Worm (Caenorhabditis elegans) whole organism, L3 larva: ENCODE measurements around the gene ttbk-8.1.

Experiments used
- R02D3.7 ChIP-seq: fragments of 150-350 bp; optimal IDR thresholded peaks from 2 replicates; lab custom pipeline; 2014; ENCODE audit warnings: missing biosample characterization, missing genetic modification characterization
- ZK546.5 ChIP-seq: sonication (generic microtip); optimal IDR thresholded peaks from 2 replicates; lab custom pipeline; 2017; ENCODE audit warnings: missing biosample characterization, missing genetic modification characterization
- ama-1 ChIP-seq: fragments of 150-350 bp; optimal IDR thresholded peaks from 2 replicates; lab custom pipeline; 2018
- egl-27 ChIP-seq: sonication (generic microtip); optimal IDR thresholded peaks from 4 replicates; lab custom pipeline; 2017; ENCODE audit warnings: missing biosample characterization, missing genetic modification reagents, missing genetic modification characterization
- elt-1 ChIP-seq: fragments of 150-350 bp; optimal IDR thresholded peaks from 2 replicates; lab custom pipeline; 2014; ENCODE audit warnings: missing biosample characterization, missing genetic modification characterization
- fos-1 ChIP-seq: fragments of 150-350 bp; optimal IDR thresholded peaks from 2 replicates; lab custom pipeline; 2014; ENCODE audit warnings: missing biosample characterization, missing genetic modification characterization
- nhr-11 ChIP-seq: fragments of 150-350 bp; optimal IDR thresholded peaks from 2 replicates; lab custom pipeline; 2014; ENCODE audit warnings: missing biosample characterization, missing genetic modification characterization
- nhr-12 ChIP-seq: fragments of 150-350 bp; optimal IDR thresholded peaks from 2 replicates; lab custom pipeline; 2014; ENCODE audit warnings: missing biosample characterization, missing genetic modification characterization
- nhr-25 ChIP-seq: sonication (generic microtip); optimal IDR thresholded peaks from 2 replicates; lab custom pipeline; 2017; ENCODE audit warnings: missing biosample characterization, missing genetic modification characterization
- nhr-76 ChIP-seq: fragments of 150-350 bp; sonication (generic microtip); optimal IDR thresholded peaks from 5 replicates; lab custom pipeline; 2014; ENCODE audit warnings: missing biosample characterization, missing genetic modification characterization
- sea-2 ChIP-seq: fragments of 150-350 bp; sonication (generic microtip); optimal IDR thresholded peaks from 4 replicates; lab custom pipeline; 2014; ENCODE audit warnings: missing biosample characterization, missing genetic modification reagents, missing genetic modification characterization
- snpc-4 ChIP-seq: fragments of 150-350 bp; optimal IDR thresholded peaks from 2 replicates; lab custom pipeline; 2014; ENCODE audit warnings: missing biosample characterization, missing genetic modification characterization
- tbx-2 ChIP-seq: sonication (generic microtip); optimal IDR thresholded peaks from 2 replicates; lab custom pipeline; 2016; ENCODE audit warnings: mild to moderate bottlenecking, missing genetic modification characterization, missing compliant biosample characterization
- ztf-11 ChIP-seq: fragments of 150-350 bp; optimal IDR thresholded peaks from 2 replicates; lab custom pipeline; 2014; ENCODE audit warnings: missing biosample characterization, missing genetic modification characterization

DNA sequence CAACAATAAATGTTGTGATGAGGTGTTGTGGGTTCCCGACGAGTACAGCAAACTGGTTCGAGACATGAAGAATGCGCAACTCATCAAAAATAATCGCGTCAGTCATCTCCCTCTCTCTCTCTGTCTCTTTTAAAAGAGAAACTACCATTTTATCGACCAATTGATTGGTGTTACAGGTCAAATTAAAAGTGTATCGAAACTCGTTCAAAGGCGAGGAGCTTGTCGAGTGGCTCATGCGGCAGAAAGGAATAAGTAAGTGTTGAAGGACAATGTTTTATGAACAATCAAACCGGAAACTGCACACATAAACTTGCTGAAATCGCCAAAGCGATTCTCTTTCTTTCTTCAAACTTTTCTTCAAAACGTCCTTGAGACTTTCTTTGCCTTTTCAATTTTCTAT is 21.6 kb downstream of the ttbk-8.1 start:
- TF ChIP-seq snpc-4 (tag; lab: Kevin White, UChicago) (no peak), ztf-11 (tag; lab: Kevin White, UChicago) (no peak), R02D3.7 (tag; lab: Kevin White, UChicago) (no peak), ama-1 (no peak), sea-2 (GFP tag; lab: Kevin White, UChicago) (no peak), egl-27 (tag; lab: Kevin White, UChicago) (no peak), nhr-25 (tag; lab: Kevin White, UChicago) (no peak), nhr-12 (tag; lab: Kevin White, UChicago) (no peak), ZK546.5 (tag; lab: Kevin White, UChicago) (no peak), nhr-11 (tag; lab: Kevin White, UChicago) (no peak), elt-1 (tag; lab: Kevin White, UChicago) (no peak), fos-1 (no peak), nhr-76 (tag; lab: Kevin White, UChicago) (no peak), tbx-2 (tag; lab: Kevin White, UChicago) (no peak)
